Fruit fly (Drosophila melanogaster): ENCODE measurements around the gene rtet.

rtet gene

dm6 chr3R:21151090-21151870 is 43.0 kb downstream of the rtet start (continued):
- TF ChIP-seq CG17328 (GFP tag; IDR thresholded peaks at IDR 0.05) (peak; percentile 66), wor (GFP tag; IDR thresholded peaks at IDR 0.05) (no peak), CG4854 (GFP tag; optimal IDR thresholded peaks at IDR 0.05) (peak; percentile 43), Stat92E (GFP tag; optimal IDR thresholded peaks at IDR 0.05) (no peak), Ptx1 (GFP tag; IDR thresholded peaks at IDR 0.05) (peak; percentile 76), Fer2 (tag; optimal IDR thresholded peaks at IDR 0.05) (no peak), vnd (GFP tag; IDR thresholded peaks at IDR 0.05; ENCODE audit: partially characterized antibody) (no peak), Six4 (GFP tag; optimal IDR thresholded peaks at IDR 0.05) (peak; percentile 37), CG11696 (GFP tag; IDR thresholded peaks at IDR 0.05) (peak; percentile 54; the same call in 1 of the 2 replicates), gro (GFP tag; optimal IDR thresholded peaks at IDR 0.05) (peak; percentile 59), sima (GFP tag; optimal IDR thresholded peaks at IDR 0.05) (peak; percentile 17), Nf-YC (tag; optimal IDR thresholded peaks at IDR 0.05) (peak; percentile 7), klu (GFP tag; IDR thresholded peaks at IDR 0.05) (peak; percentile 33; the same call in 1 of the 2 replicates), z (GFP tag; IDR thresholded peaks at IDR 0.05) (no peak), E2f1 (GFP tag; IDR thresholded peaks at IDR 0.05) (no peak), chn (GFP tag; optimal IDR thresholded peaks at IDR 0.05) (no peak), CG15514 (GFP tag; optimal IDR thresholded peaks at IDR 0.05) (peak; percentile 46), so (GFP tag; IDR thresholded peaks at IDR 0.05) (0 out of 3 replicates have a peak, but pooled peaks have one; percentile 52), crc (GFP tag; optimal IDR thresholded peaks at IDR 0.05) (peak; percentile 28), tgo (GFP tag; IDR thresholded peaks at IDR 0.05) (peak; percentile 62; the same call in 2 of the 3 replicates), CG14441 (GFP tag; IDR thresholded peaks at IDR 0.05) (0 out of 2 replicates have a peak, but pooled peaks have one; percentile 41), lov (optimal IDR thresholded peaks at IDR 0.05) (no peak), lov (GFP tag; IDR thresholded peaks at IDR 0.05) (no peak), CG8944 (GFP tag; optimal IDR thresholded peaks at IDR 0.05) (no peak), lola (GFP tag; optimal IDR thresholded peaks at IDR 0.05) (no peak), CG10979 (tag; optimal IDR thresholded peaks at IDR 0.05) (peak; percentile 4), CG18476 (GFP tag; optimal IDR thresholded peaks at IDR 0.05) (no peak), CG12391 (tag; optimal IDR thresholded peaks at IDR 0.05) (peak; percentile 58), CG9437 (GFP tag; optimal IDR thresholded peaks at IDR 0.05) (peak; percentile 7), hth (optimal IDR thresholded peaks at IDR 0.05) (no peak), Rx (GFP tag; IDR thresholded peaks at IDR 0.05) (no peak), CG16815 (GFP tag; optimal IDR thresholded peaks at IDR 0.05) (peak; percentile 8), CG11723 (GFP tag; optimal IDR thresholded peaks at IDR 0.05) (no peak), gt (GFP tag; IDR thresholded peaks at IDR 0.05) (no peak), hbn (GFP tag; IDR thresholded peaks at IDR 0.05; ENCODE audit: partially characterized antibody) (no peak), CG12769 (tag; optimal IDR thresholded peaks at IDR 0.05) (peak; percentile 75), Hr39 (optimal IDR thresholded peaks at IDR 0.05) (no peak), Awh (GFP tag; IDR thresholded peaks at IDR 0.05) (no peak), sim (GFP tag; IDR thresholded peaks at IDR 0.05) (0 out of 2 replicates have a peak, but pooled peaks have one; percentile 4), CG33213 (GFP tag; optimal IDR thresholded peaks at IDR 0.05) (no peak), HLH3B (GFP tag; IDR thresholded peaks at IDR 0.05) (no peak), Neu2 (GFP tag; optimal IDR thresholded peaks at IDR 0.05; ENCODE audit: borderline replicate concordance) (no peak), CG6654 (GFP tag; optimal IDR thresholded peaks at IDR 0.05) (no peak), seq (GFP tag; IDR thresholded peaks at IDR 0.05) (peak; percentile 65), Dfd (GFP tag; optimal IDR thresholded peaks at IDR 0.05) (no peak), CG9876 (GFP tag; optimal IDR thresholded peaks at IDR 0.05) (no peak), pita (GFP tag; optimal IDR thresholded peaks at IDR 0.05) (no peak), ind (GFP tag; optimal IDR thresholded peaks at IDR 0.05) (peak; percentile 56), CG11398 (GFP tag; optimal IDR thresholded peaks at IDR 0.05) (no peak), CG10565 (GFP tag; optimal IDR thresholded peaks at IDR 0.05) (no peak), danr (GFP tag; IDR thresholded peaks at IDR 0.05) (no peak)
